Worm (Caenorhabditis elegans) whole organism, L3 larva: ENCODE measurements around the gene ugt-35.

Experiments
- R02D3.7 ChIP-seq: fragments of 150-350 bp; optimal IDR thresholded peaks from 2 replicates; lab custom pipeline; 2014; ENCODE audit warnings: missing biosample characterization, missing genetic modification characterization
- ZK546.5 ChIP-seq: sonication (generic microtip); optimal IDR thresholded peaks from 2 replicates; lab custom pipeline; 2017; ENCODE audit warnings: missing biosample characterization, missing genetic modification characterization
- aly-2 ChIP-seq: fragments of 150-350 bp; optimal IDR thresholded peaks from 2 replicates; lab custom pipeline; 2014; ENCODE audit warnings: missing biosample characterization, missing genetic modification characterization
- ama-1 ChIP-seq: fragments of 150-350 bp; optimal IDR thresholded peaks from 2 replicates; lab custom pipeline; 2018
- ceh-16 ChIP-seq: sonication (generic microtip); optimal IDR thresholded peaks from 2 replicates; lab custom pipeline; 2017; ENCODE audit warnings: missing biosample characterization, missing genetic modification characterization
- ceh-28 ChIP-seq: fragments of 150-350 bp; optimal IDR thresholded peaks from 2 replicates; lab custom pipeline; 2014; ENCODE audit warnings: missing biosample characterization, missing genetic modification reagents, missing genetic modification characterization
- ceh-9 ChIP-seq: sonication (generic microtip); optimal IDR thresholded peaks from 2 replicates; lab custom pipeline; 2018; ENCODE audit warnings: missing biosample characterization, missing genetic modification characterization
- daf-12 ChIP-seq: fragments of 150-350 bp; optimal IDR thresholded peaks from 2 replicates; lab custom pipeline; 2014; ENCODE audit warnings: missing biosample characterization, missing genetic modification reagents, missing genetic modification characterization
- egl-27 ChIP-seq: sonication (generic microtip); optimal IDR thresholded peaks from 4 replicates; lab custom pipeline; 2017; ENCODE audit warnings: missing biosample characterization, missing genetic modification reagents, missing genetic modification characterization
- egl-5 ChIP-seq: fragments of 150-350 bp; optimal IDR thresholded peaks from 2 replicates; lab custom pipeline; 2017; ENCODE audit warnings: missing biosample characterization, missing genetic modification reagents, missing genetic modification characterization, inconsistent platforms
- elt-3 ChIP-seq, 3 experiments: fragments of 150-350 bp in 1 of 3; sonication (generic microtip) in 2 of 3; optimal IDR thresholded peaks; 2 replicates in 2 of 3; 4 replicates in 1 of 3; lab custom pipeline; 2014 to 2017; ENCODE audit warnings: missing biosample characterization in 3 of 3, missing genetic modification characterization in 3 of 3
- eor-1 ChIP-seq, 2 experiments: fragments of 150-350 bp; optimal IDR thresholded peaks; 2 replicates each; lab custom pipeline; 2014 to 2018; ENCODE audit warnings: missing biosample characterization in 2 of 2, missing genetic modification characterization in 2 of 2
- fkh-10 ChIP-seq: sonication (generic microtip); optimal IDR thresholded peaks from 2 replicates; lab custom pipeline; 2017; ENCODE audit warnings: missing biosample characterization, missing genetic modification reagents, missing genetic modification characterization
- fkh-2 ChIP-seq: fragments of 150-350 bp; optimal IDR thresholded peaks from 2 replicates; lab custom pipeline; 2014; ENCODE audit warnings: missing biosample characterization, missing genetic modification reagents, missing genetic modification characterization
- fos-1 ChIP-seq: fragments of 150-350 bp; optimal IDR thresholded peaks from 2 replicates; lab custom pipeline; 2014; ENCODE audit warnings: missing biosample characterization, missing genetic modification characterization
- hmg-11 ChIP-seq: sonication (generic microtip); optimal IDR thresholded peaks from 2 replicates; lab custom pipeline; 2016; ENCODE audit warnings: missing genetic modification characterization, missing compliant biosample characterization
- lin-15B ChIP-seq: fragments of 150-350 bp; optimal IDR thresholded peaks from 2 replicates; lab custom pipeline; 2014; ENCODE audit warnings: missing biosample characterization, missing genetic modification characterization
- mdl-1 ChIP-seq: fragments of 150-350 bp; optimal IDR thresholded peaks from 2 replicates; lab custom pipeline; 2014; ENCODE audit warnings: missing biosample characterization, missing genetic modification characterization
- mml-1 ChIP-seq: fragments of 150-350 bp; sonication (generic microtip); optimal IDR thresholded peaks from 3 replicates; lab custom pipeline; 2014; ENCODE audit warnings: missing biosample characterization, missing genetic modification characterization
- nfya-1 ChIP-seq: sonication (generic microtip); optimal IDR thresholded peaks from 2 replicates; lab custom pipeline; 2017; ENCODE audit warnings: missing genetic modification characterization, mild to moderate bottlenecking, missing compliant biosample characterization, antibody characterized with exemption, moderate library complexity; ENCODE audit not compliant: insufficient read depth
- nhr-11 ChIP-seq: fragments of 150-350 bp; optimal IDR thresholded peaks from 2 replicates; lab custom pipeline; 2014; ENCODE audit warnings: missing biosample characterization, missing genetic modification characterization
- nhr-23 ChIP-seq: fragments of 150-350 bp; optimal IDR thresholded peaks from 2 replicates; lab custom pipeline; 2014; ENCODE audit warnings: missing biosample characterization, missing genetic modification reagents, missing genetic modification characterization
- nhr-237 ChIP-seq: fragments of 150-350 bp; optimal IDR thresholded peaks from 2 replicates; lab custom pipeline; 2014; ENCODE audit warnings: missing biosample characterization, missing genetic modification characterization
- nhr-25 ChIP-seq: sonication (generic microtip); optimal IDR thresholded peaks from 2 replicates; lab custom pipeline; 2017; ENCODE audit warnings: missing biosample characterization, missing genetic modification characterization
- nhr-76 ChIP-seq: fragments of 150-350 bp; sonication (generic microtip); optimal IDR thresholded peaks from 5 replicates; lab custom pipeline; 2014; ENCODE audit warnings: missing biosample characterization, missing genetic modification characterization
- nhr-77 ChIP-seq: fragments of 150-350 bp; optimal IDR thresholded peaks from 2 replicates; lab custom pipeline; 2014; ENCODE audit warnings: missing biosample characterization, missing genetic modification characterization
- pha-4 ChIP-seq: fragments of 150-350 bp; optimal IDR thresholded peaks from 2 replicates; lab custom pipeline; 2014; ENCODE audit warnings: missing biosample characterization, missing genetic modification reagents, missing genetic modification characterization
- pqm-1 ChIP-seq: fragments of 150-350 bp; optimal IDR thresholded peaks from 2 replicates; lab custom pipeline; 2017; ENCODE audit warnings: missing biosample characterization, missing genetic modification characterization, inconsistent platforms
- sea-2 ChIP-seq: fragments of 150-350 bp; sonication (generic microtip); optimal IDR thresholded peaks from 4 replicates; lab custom pipeline; 2014; ENCODE audit warnings: missing biosample characterization, missing genetic modification reagents, missing genetic modification characterization
- unc-39 ChIP-seq: sonication (generic microtip); optimal IDR thresholded peaks from 4 replicates; lab custom pipeline; 2017; ENCODE audit warnings: missing biosample characterization, missing genetic modification characterization
- unc-62 ChIP-seq: fragments of 150-350 bp; sonication (generic microtip); optimal IDR thresholded peaks from 4 replicates; lab custom pipeline; 2014; ENCODE audit warnings: missing biosample characterization, missing genetic modification reagents, missing genetic modification characterization
- zag-1 ChIP-seq: fragments of 150-350 bp; optimal IDR thresholded peaks from 2 replicates; lab custom pipeline; 2014; ENCODE audit warnings: missing biosample characterization, missing genetic modification characterization
- ztf-11 ChIP-seq: fragments of 150-350 bp; optimal IDR thresholded peaks from 2 replicates; lab custom pipeline; 2014; ENCODE audit warnings: missing biosample characterization, missing genetic modification characterization

Gene ugt-35

ce11 chrV:10647043-10647611 lies 6.9 kb downstream of the ugt-35 start, which contains the start of the genes C32C4.3 and C32C4.16:
C32C4.3 (minus strand) TSS chrV:10647143.
C32C4.16 (plus strand) TSS chrV:10647561.
- no peak for TF ChIP-seq ceh-16 (tag; lab: Kevin White, UChicago)
- TF ChIP-seq, all 47 proteins: peak for 0

DNA sequence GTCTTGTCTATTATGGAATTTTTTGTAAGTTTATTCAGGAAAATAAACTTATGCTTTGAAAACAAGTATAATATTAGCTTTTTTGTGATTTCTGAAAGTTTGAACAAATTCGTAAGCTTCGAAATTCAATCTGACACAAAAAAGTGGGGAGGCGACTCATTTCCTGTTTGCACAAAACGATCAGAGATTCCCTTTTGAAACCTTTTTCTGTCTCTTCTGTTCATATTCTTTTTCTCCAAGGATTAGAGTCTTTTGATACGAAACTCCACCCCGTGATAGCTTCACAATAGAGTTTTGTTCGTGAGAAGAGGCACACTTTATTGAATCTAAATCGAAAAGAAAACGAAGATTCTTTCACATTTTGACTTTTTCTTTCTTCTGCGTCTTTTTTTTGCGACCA lies 13.1 kb downstream of the ugt-35 start:
- no peak for TF ChIP-seq ceh-9 (tag; lab: Kevin White, UChicago)
- peak; percentile 35 for TF ChIP-seq fkh-10 (GFP tag; lab: Kevin White, UChicago)
- no peak for TF ChIP-seq egl-27 (tag; lab: Kevin White, UChicago)

DNA sequence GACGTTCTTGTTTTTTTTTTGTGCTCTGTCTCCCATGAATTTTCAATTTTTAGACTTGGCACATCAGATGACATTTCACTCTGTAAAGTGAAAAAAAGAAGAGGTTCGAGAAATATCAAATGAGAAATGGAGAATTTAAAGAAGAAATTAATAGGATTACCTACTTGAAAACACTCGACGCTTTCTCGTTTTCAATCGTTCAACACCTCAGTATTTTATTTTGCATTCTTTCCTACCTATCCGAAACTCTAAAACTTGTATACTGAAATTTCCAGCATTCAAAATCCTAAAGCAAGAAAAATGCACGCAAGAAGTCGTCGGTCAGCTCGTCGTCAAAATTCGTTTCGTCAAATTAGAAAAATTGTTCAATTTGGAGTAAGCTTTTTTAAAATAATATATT lies 18.3 kb downstream of the ugt-35 start, which contains the start of gene kvs-2:
TSS of gene kvs-2 (plus strand) at position 301 of the 400 bp plus-strand sequence.
- no peak for TF ChIP-seq unc-39 (tag; lab: Kevin White, UChicago)
- TF ChIP-seq ceh-9 (tag; lab: Kevin White, UChicago): no peak
- no peak for TF ChIP-seq mdl-1 (tag; lab: Kevin White, UChicago)
- no peak for TF ChIP-seq ZK546.5 (tag; lab: Kevin White, UChicago)
- no peak for TF ChIP-seq zag-1 (tag; lab: Kevin White, UChicago)
- no peak for TF ChIP-seq sea-2 (GFP tag; lab: Kevin White, UChicago)
- TF ChIP-seq ama-1: no peak
- no peak for TF ChIP-seq nhr-76 (tag; lab: Kevin White, UChicago)
- TF ChIP-seq ztf-11 (tag; lab: Kevin White, UChicago): no peak
- no peak for TF ChIP-seq nhr-25 (tag; lab: Kevin White, UChicago)
- TF ChIP-seq daf-12: no peak
- no peak for TF ChIP-seq fos-1
- TF ChIP-seq eor-1 (tag; optimal IDR thresholded peaks at IDR 0.05; lab: Kevin White, UChicago): no peak
- no peak for TF ChIP-seq elt-3 (tag; optimal IDR thresholded peaks at IDR 0.05; lab: Kevin White, UChicago)
- TF ChIP-seq nhr-77 (tag; lab: Kevin White, UChicago): no peak
- no peak for TF ChIP-seq nfya-1 (tag; lab: Kevin White, UChicago)
- no peak for TF ChIP-seq lin-15B (tag; lab: Kevin White, UChicago)
- TF ChIP-seq ceh-28 (tag; lab: Kevin White, UChicago): no peak

ce11 chrV:10632758-10633157 lies 21.3 kb downstream of the ugt-35 start, which contains the start of gene mab-23:
mab-23 (plus strand) TSS chrV:10633058.
- TF ChIP-seq egl-5 (tag; lab: Kevin White, UChicago) (no peak), nfya-1 (tag; lab: Kevin White, UChicago) (peak; percentile 21)

- TF ChIP-seq egl-27 (tag; lab: Kevin White, UChicago): no peak
- TF ChIP-seq fos-1: no peak
- no peak for TF ChIP-seq ztf-11 (tag; lab: Kevin White, UChicago)
These were observed 23.6 kb downstream of the ugt-35 start for ce11 chrV:10630497-10630896.

ce11 chrV:10615496-10615895 lies 38.6 kb downstream of the ugt-35 start, which contains the start of gene H09F14.1:
H09F14.1 (minus strand) TSS chrV:10615596.
- no peak for TF ChIP-seq nfya-1 (tag; lab: Kevin White, UChicago)
- no peak for TF ChIP-seq pqm-1

DNA sequence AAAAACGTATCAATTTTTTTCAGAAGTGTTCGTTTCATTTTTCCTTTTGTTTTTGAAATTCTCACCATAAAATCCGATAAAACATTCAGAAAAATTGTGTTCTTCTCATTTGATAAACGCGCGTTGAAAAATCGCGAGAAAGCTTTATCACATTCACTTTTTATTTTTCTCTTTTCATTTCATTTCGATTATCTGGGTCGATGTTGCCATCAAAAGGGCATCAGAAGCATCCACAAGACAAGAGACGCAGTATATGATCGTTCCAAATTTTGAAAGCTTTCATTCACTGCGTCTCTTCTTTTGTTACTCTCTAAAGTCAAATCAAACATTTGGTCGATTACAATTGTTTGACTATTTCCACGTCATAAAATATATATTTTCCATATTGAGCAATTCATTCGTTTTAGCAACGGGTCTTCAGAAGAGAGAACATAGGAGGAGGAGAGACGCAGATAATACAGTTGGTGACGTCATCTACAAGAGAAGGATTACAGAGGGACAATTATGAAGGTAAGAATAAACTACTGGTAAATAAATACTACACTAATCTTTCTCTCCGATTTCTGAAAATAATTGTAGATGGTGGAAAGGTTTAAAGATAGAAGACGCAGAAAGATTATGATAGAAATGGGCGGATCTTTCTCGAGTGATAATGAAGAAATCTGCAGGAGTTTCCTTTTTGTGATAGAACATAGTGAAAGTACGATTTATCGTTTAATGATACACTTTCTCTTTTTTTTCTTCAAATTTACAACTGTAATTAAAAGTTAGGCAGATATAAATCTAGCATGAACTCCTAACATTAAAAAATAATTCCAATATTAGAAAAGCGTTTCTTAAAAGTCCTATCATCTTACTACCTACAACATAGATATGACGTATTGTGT lies 51.8 kb downstream of the ugt-35 start, which contains the start of gene H27A22.1:
TSS of gene H27A22.1 (plus strand) at position 505 of the 887 bp plus-strand sequence.
- TF ChIP-seq lin-15B (tag; lab: Kevin White, UChicago): no peak
- no peak for TF ChIP-seq nhr-76 (tag; lab: Kevin White, UChicago)
- TF ChIP-seq aly-2 (tag; lab: Kevin White, UChicago): no peak
- TF ChIP-seq pha-4 (tag; lab: Kevin White, UChicago): peak; percentile 35
- TF ChIP-seq nhr-237: no peak
- no peak for TF ChIP-seq mml-1 (tag; lab: Kevin White, UChicago)
- no peak for TF ChIP-seq nhr-11 (tag; lab: Kevin White, UChicago)
- TF ChIP-seq ZK546.5 (tag; lab: Kevin White, UChicago): no peak
- no peak for TF ChIP-seq nhr-77 (tag; lab: Kevin White, UChicago)
- TF ChIP-seq elt-3 (tag; optimal IDR thresholded peaks at IDR 0.05; lab: Kevin White, UChicago): no peak
- TF ChIP-seq unc-62 (GFP tag; lab: Kevin White, UChicago): no peak
- no peak for TF ChIP-seq fkh-2 (tag; lab: Kevin White, UChicago)
- TF ChIP-seq nhr-23 (tag; lab: Kevin White, UChicago): peak; percentile 57
- no peak for TF ChIP-seq hmg-11 (tag; lab: Kevin White, UChicago)
- no peak for TF ChIP-seq R02D3.7 (tag; lab: Kevin White, UChicago)
- no peak for TF ChIP-seq ceh-16 (tag; lab: Kevin White, UChicago)
